Worm (Caenorhabditis elegans) whole organism, L4 larva: Measurements from ENCODE around the gene ZK688.10.

Source experiments
- F26F4.8 ChIP-seq: fragments of 200-800 bp; sonication (Bioruptor generic); conservative IDR thresholded peaks from 2 replicates; pipeline ENCODE4 v1.3.6; 2022; ENCODE audit warnings: missing genetic modification characterization, missing compliant biosample characterization
- R02D3.7 ChIP-seq: fragments of 150-350 bp; sonication (generic microtip); optimal IDR thresholded peaks from 3 replicates; lab custom pipeline; 2014; ENCODE audit warnings: missing biosample characterization, missing genetic modification characterization
- ZK546.5 ChIP-seq, 2 experiments: sonication (generic microtip); optimal IDR thresholded peaks; 2 replicates each; lab custom pipeline; 2017; ENCODE audit warnings: missing biosample characterization in 2 of 2, missing genetic modification characterization in 2 of 2
- ces-1 ChIP-seq: fragments of 150-350 bp; sonication (generic microtip); optimal IDR thresholded peaks from 4 replicates; lab custom pipeline; 2014; ENCODE audit warnings: missing biosample characterization, missing genetic modification reagents, missing genetic modification characterization
- daf-12 ChIP-seq: fragments of 150-350 bp; optimal IDR thresholded peaks from 2 replicates; lab custom pipeline; 2014; ENCODE audit warnings: missing biosample characterization, missing genetic modification reagents, missing genetic modification characterization
- gei-8 ChIP-seq: fragments of 200-800 bp; sonication (Bioruptor generic); optimal IDR thresholded peaks from 2 replicates; lab custom pipeline; 2018; ENCODE audit warnings: mild to moderate bottlenecking, missing genetic modification characterization, missing compliant biosample characterization
- lin-15B ChIP-seq: fragments of 150-350 bp; sonication (generic microtip); optimal IDR thresholded peaks from 3 replicates; lab custom pipeline; 2014; ENCODE audit warnings: missing biosample characterization, missing genetic modification characterization
- lin-39 ChIP-seq: fragments of 150-350 bp; optimal IDR thresholded peaks from 2 replicates; lab custom pipeline; 2014; ENCODE audit warnings: missing biosample characterization, missing genetic modification reagents, missing genetic modification characterization
- lsy-2 ChIP-seq, 2 experiments: fragments of 150-350 bp in 1 of 2; sonication (generic microtip) in 1 of 2; optimal IDR thresholded peaks; 2 replicates each; lab custom pipeline; 2014 to 2017; ENCODE audit warnings: missing biosample characterization in 2 of 2, missing genetic modification characterization in 2 of 2
- mdt-29 ChIP-seq: fragments of 200-800 bp; sonication (Bioruptor generic); IDR thresholded peaks from 2 replicates; pipeline ENCODE4 v1.3.6; 2022; ENCODE audit warnings: missing genetic modification reagents, missing genetic modification characterization, missing compliant biosample characterization
- mxl-3 ChIP-seq: fragments of 200-800 bp; sonication (Bioruptor generic); optimal IDR thresholded peaks from 2 replicates; lab custom pipeline; 2018; ENCODE audit warnings: mild to moderate bottlenecking, missing genetic modification characterization, missing compliant biosample characterization
- ztf-11 ChIP-seq: fragments of 150-350 bp; optimal IDR thresholded peaks from 2 replicates; lab custom pipeline; 2014; ENCODE audit warnings: missing biosample characterization, missing genetic modification characterization

DNA sequence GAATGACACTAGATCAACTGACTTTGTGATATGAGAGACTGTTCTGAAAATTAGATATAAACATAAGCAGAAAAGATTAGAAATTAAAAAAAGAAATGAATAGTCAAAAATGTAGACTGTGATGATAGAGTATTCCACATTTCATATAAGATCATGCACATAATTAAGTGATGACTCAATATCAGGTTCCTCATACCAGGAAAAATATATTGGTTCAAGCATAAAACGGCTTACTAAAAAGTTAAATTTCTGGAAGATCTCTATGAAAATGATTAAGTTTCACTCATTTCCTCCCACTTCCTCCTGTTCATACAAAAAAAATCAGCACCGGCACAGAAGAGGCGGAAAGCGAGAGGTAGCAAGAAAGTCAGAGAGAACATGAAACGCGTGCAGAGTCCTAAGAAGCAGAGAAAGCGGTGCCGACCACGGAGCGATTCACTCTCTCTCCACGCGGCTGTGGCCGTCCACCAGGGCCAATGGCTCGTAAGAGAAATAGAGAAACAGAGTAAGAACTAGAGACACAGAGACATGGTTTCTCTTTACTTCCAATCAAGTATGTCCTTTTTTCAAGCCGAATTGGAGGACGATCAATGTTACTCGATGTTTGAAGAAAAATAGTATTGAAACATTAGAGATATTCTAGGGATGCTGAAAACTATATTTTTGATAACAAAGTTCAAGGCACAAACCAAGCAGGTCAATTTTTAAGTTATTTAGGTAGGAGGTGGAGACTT lies 5.1 kb downstream of the ZK688.10 start, which contains the start of the genes ZK688.5 and fahd-1:
- TF ChIP-seq F26F4.8 (GFP tag; lab: Robert Waterston, UW) (no peak), daf-12 (no peak), ztf-11 (tag; lab: Kevin White, UChicago) (no peak), lsy-2 (tag; optimal IDR thresholded peaks at IDR 0.05; lab: Kevin White, UChicago) (peak; percentile 23 to 67), lin-39 (tag; lab: Kevin White, UChicago) (no peak), ces-1 (no peak), lin-15B (tag; lab: Kevin White, UChicago) (no peak), mdt-29 (GFP tag; lab: Robert Waterston, UW) (no peak), R02D3.7 (tag; lab: Kevin White, UChicago) (no peak), gei-8 (no peak), mxl-3 (GFP tag; lab: Kevin White, UChicago) (peak; percentile 98), ZK546.5 (tag; optimal IDR thresholded peaks at IDR 0.05; lab: Kevin White, UChicago) (no peak)
